Worm (Caenorhabditis elegans) whole organism, L1 larva: ENCODE data around the gene frpr-1.

Experiments used
- egl-13 ChIP-seq: sonication (generic microtip); optimal IDR thresholded peaks from 2 replicates; lab custom pipeline; 2016; ENCODE audit warnings: missing genotype, missing genetic modification reagents, missing genetic modification characterization, missing compliant biosample characterization
- fos-1 ChIP-seq: fragments of 150-350 bp; optimal IDR thresholded peaks from 2 replicates; lab custom pipeline; 2014; ENCODE audit warnings: missing biosample characterization, missing genetic modification characterization
- grh-1 ChIP-seq: fragments of 200-800 bp; sonication (Bioruptor generic); IDR thresholded peaks from 2 replicates; pipeline ENCODE4 v1.3.6; 2022; ENCODE audit warnings: missing genetic modification reagents, missing genetic modification characterization, missing compliant biosample characterization
- lin-39 ChIP-seq: fragments of 150-350 bp; optimal IDR thresholded peaks from 2 replicates; lab custom pipeline; 2014; ENCODE audit warnings: missing biosample characterization, missing genetic modification reagents, missing genetic modification characterization
- nhr-12 ChIP-seq: sonication (generic microtip); optimal IDR thresholded peaks from 2 replicates; lab custom pipeline; 2017; ENCODE audit warnings: missing biosample characterization, missing genetic modification characterization
- nhr-90 ChIP-seq: sonication (generic microtip); optimal IDR thresholded peaks from 2 replicates; lab custom pipeline; 2016; ENCODE audit warnings: mild to moderate bottlenecking, missing genetic modification characterization, missing compliant biosample characterization; ENCODE audit not compliant: poor library complexity
- unc-62 ChIP-seq: fragments of 150-350 bp; optimal IDR thresholded peaks from 2 replicates; lab custom pipeline; 2014; ENCODE audit warnings: missing biosample characterization, missing genetic modification reagents, missing genetic modification characterization

ce11 chrX:8148993-8149392 is 19.6 kb upstream of the frpr-1 start:
- TF ChIP-seq fos-1 (tag; lab: Kevin White, UChicago) (no peak), grh-1 (no peak), nhr-90 (tag; lab: Kevin White, UChicago) (no peak), nhr-12 (tag; lab: Kevin White, UChicago) (no peak), lin-39 (tag; lab: Kevin White, UChicago) (no peak), unc-62 (GFP tag; lab: Kevin White, UChicago) (no peak), egl-13 (tag; lab: Kevin White, UChicago) (no peak)
